Worm (Caenorhabditis elegans): ENCODE measurements around the gene T04C9.2.

T04C9.2 gene

ce11 chrIII:5981407-5981806 is 10.3 kb upstream of the T04C9.2 start (continued):
- TF ChIP-seq lim-7 (GFP tag; IDR thresholded peaks at IDR 0.05) (no peak), hif-1 (tag; optimal IDR thresholded peaks at IDR 0.05) (no peak), pha-4 (GFP tag; IDR thresholded peaks at IDR 0.05) (no peak), pha-4 (tag; optimal IDR thresholded peaks at IDR 0.05) (no peak), lin-39 (tag; optimal IDR thresholded peaks at IDR 0.05) (no peak), ztf-11 (tag; optimal IDR thresholded peaks at IDR 0.05) (no peak), F44E2.7 (GFP tag; IDR thresholded peaks at IDR 0.05) (no peak), nhr-10 (tag; optimal IDR thresholded peaks at IDR 0.05) (no peak), mdl-1 (tag; optimal IDR thresholded peaks at IDR 0.05) (no peak), mxl-3 (GFP tag; optimal IDR thresholded peaks at IDR 0.05) (no peak), zip-2 (tag; optimal IDR thresholded peaks at IDR 0.05) (no peak), zip-11 (GFP tag; IDR thresholded peaks at IDR 0.05) (no peak), skn-1 (tag; optimal IDR thresholded peaks at IDR 0.05) (no peak), mep-1 (tag; optimal IDR thresholded peaks at IDR 0.05) (no peak), tag-97 (GFP tag; IDR thresholded peaks at IDR 0.05) (no peak), daf-16 (GFP tag; optimal IDR thresholded peaks at IDR 0.05) (no peak), daf-16 (tag; optimal IDR thresholded peaks at IDR 0.05) (peak; percentile 84), nhr-41 (GFP tag; IDR thresholded peaks at IDR 0.05) (peak; percentile 56; the same call in 1 of the 2 replicates), T20F7.1 (GFP tag; optimal IDR thresholded peaks at IDR 0.05) (no peak), cey-2 (tag; optimal IDR thresholded peaks at IDR 0.05; ENCODE audit: borderline replicate concordance, insufficient read depth) (no peak)

DNA sequence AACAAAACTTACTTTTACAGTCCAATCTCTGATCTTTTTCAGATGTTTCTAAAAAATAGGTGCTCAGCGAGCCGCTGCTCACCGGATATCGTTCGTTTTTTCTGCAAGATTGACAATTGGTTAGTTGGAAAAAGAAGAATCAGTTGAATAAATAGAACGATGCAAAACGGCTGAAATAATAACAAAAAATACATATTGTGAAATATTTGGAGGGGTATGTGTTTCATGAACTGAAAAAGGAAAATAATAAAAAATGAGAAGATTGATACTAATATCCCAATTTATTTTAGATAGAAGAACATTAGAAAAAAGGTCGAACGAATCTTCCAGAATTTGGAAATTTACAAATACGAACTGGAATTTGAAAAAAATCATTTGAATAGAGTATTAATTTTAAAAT is 9.7 kb upstream of the T04C9.2 start, which contains the start of gene frm-2:
frm-2 (minus strand) TSS at position 101 of the 400 bp plus-strand sequence.
- TF ChIP-seq lir-3 (tag; optimal IDR thresholded peaks at IDR 0.05) (no peak), lin-39 (tag; optimal IDR thresholded peaks at IDR 0.05) (no peak), nhr-237 (tag; optimal IDR thresholded peaks at IDR 0.05) (no peak), lin-29 (GFP tag; IDR thresholded peaks at IDR 0.05) (no peak), egl-43 (GFP tag; IDR thresholded peaks at IDR 0.05) (no peak), dpl-1 (GFP tag; optimal IDR thresholded peaks at IDR 0.05) (no peak), lin-13 (GFP tag; optimal IDR thresholded peaks at IDR 0.05) (no peak), set-16 (GFP tag; IDR thresholded peaks at IDR 0.05) (no peak), saeg-2 (GFP tag; IDR thresholded peaks at IDR 0.05) (no peak), daf-16 (GFP tag; optimal IDR thresholded peaks at IDR 0.05) (no peak), daf-16 (tag; optimal IDR thresholded peaks at IDR 0.05) (no peak), hlh-30 (tag; optimal IDR thresholded peaks at IDR 0.05; ENCODE audit: insufficient read depth) (no peak), unc-39 (tag; optimal IDR thresholded peaks at IDR 0.05) (no peak)

- TF ChIP-seq R02D3.7 (tag; optimal IDR thresholded peaks at IDR 0.05) (no peak), aha-1 (tag) (peak; percentile 66), ZK337.2 (GFP tag; IDR thresholded peaks at IDR 0.05) (no peak), jun-1 (tag; optimal IDR thresholded peaks at IDR 0.05) (no peak), dve-1 (tag; optimal IDR thresholded peaks at IDR 0.05; ENCODE audit: insufficient read depth) (no peak), dmd-8 (GFP tag; IDR thresholded peaks at IDR 0.05) (no peak), hlh-30 (tag; optimal IDR thresholded peaks at IDR 0.05; ENCODE audit: insufficient read depth) (peak; percentile 29), nhr-25 (tag; optimal IDR thresholded peaks at IDR 0.05; ENCODE audit: borderline replicate concordance, insufficient read depth) (peak; percentile 22), mdl-1 (tag; optimal IDR thresholded peaks at IDR 0.05) (no peak), aly-2 (tag; optimal IDR thresholded peaks at IDR 0.05) (no peak), lsy-2 (tag; optimal IDR thresholded peaks at IDR 0.05) (no peak), F26F4.8 (GFP tag; conservative IDR thresholded peaks at IDR 0.05) (no peak), sdz-12 (GFP tag; optimal IDR thresholded peaks at IDR 0.05) (no peak), madf-9 (GFP tag; conservative IDR thresholded peaks at IDR 0.05) (no peak), ces-1 (GFP tag; optimal IDR thresholded peaks at IDR 0.05) (no peak), ztf-11 (tag; optimal IDR thresholded peaks at IDR 0.05) (no peak), ceh-44 (GFP tag; IDR thresholded peaks at IDR 0.05) (no peak), snpc-1.2 (GFP tag; IDR thresholded peaks at IDR 0.05) (no peak), T20F7.1 (GFP tag; optimal IDR thresholded peaks at IDR 0.05) (no peak), nhr-28 (tag; optimal IDR thresholded peaks at IDR 0.05) (peak; percentile 14), nhr-102 (tag; optimal IDR thresholded peaks at IDR 0.05) (no peak)
Measured at ce11 chrIII:5982753-5983390, 8.8 kb upstream of the T04C9.2 start.
